Fruit fly (Drosophila melanogaster): ENCODE results near the gene Reps.

The Reps gene

dm6 chr2L:11106562-11106962 is at the start of gene Reps (continued):
- TF ChIP-seq Stat92E (GFP tag; optimal IDR thresholded peaks at IDR 0.05), result peak in 1 of 3 experiments; percentile 93
- peak; percentile 99 for TF ChIP-seq CG9932 (GFP tag; IDR thresholded peaks at IDR 0.05)
- TF ChIP-seq cas (GFP tag; IDR thresholded peaks at IDR 0.05), result peak; percentile 98
- TF ChIP-seq sima (GFP tag; optimal IDR thresholded peaks at IDR 0.05), result peak; percentile 91
- TF ChIP-seq insv (GFP tag; optimal IDR thresholded peaks at IDR 0.05), result peak; percentile 29 to 78
- TF ChIP-seq E2f1 (GFP tag; IDR thresholded peaks at IDR 0.05), result peak; percentile 99
- TF ChIP-seq CG18619 (GFP tag; optimal IDR thresholded peaks at IDR 0.05), result peak; percentile 97
- TF ChIP-seq dimm (GFP tag; IDR thresholded peaks at IDR 0.05), result peak; percentile 96
- TF ChIP-seq ci (GFP tag; IDR thresholded peaks at IDR 0.05), result peak; percentile 99
- peak; percentile 88 for TF ChIP-seq her (GFP tag; optimal IDR thresholded peaks at IDR 0.05)
- TF ChIP-seq otp (GFP tag; IDR thresholded peaks at IDR 0.05), result peak; percentile 98
- peak; percentile 99 for TF ChIP-seq Optix (GFP tag; IDR thresholded peaks at IDR 0.05)
- peak; percentile 99 for TF ChIP-seq croc (GFP tag; conservative IDR thresholded peaks at IDR 0.05)
- TF ChIP-seq row (GFP tag; IDR thresholded peaks at IDR 0.05), result peak; percentile 99
- no peak for TF ChIP-seq abd-A (tag; optimal IDR thresholded peaks at IDR 0.05)
- no peak for TF ChIP-seq zf30C (GFP tag; optimal IDR thresholded peaks at IDR 0.05)
- peak; percentile 99 for TF ChIP-seq Aef1 (GFP tag; IDR thresholded peaks at IDR 0.05)
- peak; percentile 94 for TF ChIP-seq CG17912 (GFP tag; optimal IDR thresholded peaks at IDR 0.05)
- no peak for TF ChIP-seq sd (tag; optimal IDR thresholded peaks at IDR 0.05)
- TF ChIP-seq NFAT (GFP tag; IDR thresholded peaks at IDR 0.05), result peak; percentile 98
- peak; percentile 89 for TF ChIP-seq Neu2 (GFP tag; optimal IDR thresholded peaks at IDR 0.05; ENCODE audit: borderline replicate concordance)
- TF ChIP-seq CG11695 (GFP tag; IDR thresholded peaks at IDR 0.05), result peak; percentile 99
- peak; percentile 68 for TF ChIP-seq MESR4 (GFP tag; optimal IDR thresholded peaks at IDR 0.05)
- TF ChIP-seq sim (GFP tag; IDR thresholded peaks at IDR 0.05), result peak; percentile 98
- TF ChIP-seq pb (GFP tag; optimal IDR thresholded peaks at IDR 0.05), result peak; percentile 90
- peak; percentile 100 for TF ChIP-seq Ets65A (GFP tag)
- TF ChIP-seq tio (GFP tag; optimal IDR thresholded peaks at IDR 0.05), result peak; percentile 99
- TF ChIP-seq TFAM (GFP tag; optimal IDR thresholded peaks at IDR 0.05), result peak; percentile 91
- TF ChIP-seq CG2202 (tag; optimal IDR thresholded peaks at IDR 0.05), result peak; percentile 97

- peak; percentile 68 for TF ChIP-seq CG14441 (GFP tag; IDR thresholded peaks at IDR 0.05)
- TF ChIP-seq D19B (GFP tag; optimal IDR thresholded peaks at IDR 0.05), result peak; percentile 2
- TF ChIP-seq NC2β (GFP tag; optimal IDR thresholded peaks at IDR 0.05), result no peak
- no peak for TF ChIP-seq da (GFP tag; optimal IDR thresholded peaks at IDR 0.05)
- TF ChIP-seq chif (GFP tag; optimal IDR thresholded peaks at IDR 0.05), result peak in 1 of 2 experiments; percentile 7
- TF ChIP-seq CG6689 (GFP tag; IDR thresholded peaks at IDR 0.05), result 0 out of 2 replicates have a peak, but pooled peaks have one; percentile 7
- TF ChIP-seq CG12155 (GFP tag; optimal IDR thresholded peaks at IDR 0.05), result peak; percentile 20
- no peak for TF ChIP-seq Sox102F (GFP tag; optimal IDR thresholded peaks at IDR 0.05)
- TF ChIP-seq Meics (GFP tag; optimal IDR thresholded peaks at IDR 0.05), result peak; percentile 34
- TF ChIP-seq Trl (optimal IDR thresholded peaks at IDR 0.05), result peak in 1 of 2 experiments; percentile 19
- TF ChIP-seq Trl (GFP tag; optimal IDR thresholded peaks at IDR 0.05), result no peak
- TF ChIP-seq wek (GFP tag; optimal IDR thresholded peaks at IDR 0.05), result no peak
- peak; percentile 59; the same call in 1 of the 2 replicates for TF ChIP-seq CG17328 (GFP tag; IDR thresholded peaks at IDR 0.05)
- peak; percentile 63 for TF ChIP-seq Med (GFP tag)
- no peak for TF ChIP-seq CG13296 (GFP tag; optimal IDR thresholded peaks at IDR 0.05)
- TF ChIP-seq MTF-1 (GFP tag; optimal IDR thresholded peaks at IDR 0.05; ENCODE audit: borderline replicate concordance), result no peak
- TF ChIP-seq br (optimal IDR thresholded peaks at IDR 0.05), result no peak
- no peak for TF ChIP-seq Asciz (GFP tag; optimal IDR thresholded peaks at IDR 0.05)
- no peak for TF ChIP-seq Sry-β (GFP tag; optimal IDR thresholded peaks at IDR 0.05)
- peak in 1 of 2 experiments; percentile 64 for TF ChIP-seq bsh (GFP tag; optimal IDR thresholded peaks at IDR 0.05)
- no peak for TF ChIP-seq NK7.1 (GFP tag; optimal IDR thresholded peaks at IDR 0.05)
- no peak for TF ChIP-seq odd (GFP tag; optimal IDR thresholded peaks at IDR 0.05)
- no peak for TF ChIP-seq danr (GFP tag; IDR thresholded peaks at IDR 0.05)
Measured at dm6 chr2L:11155166-11155958, 48.9 kb upstream of the Reps start, which contains the start of gene CG6287. Gene CG6287 (minus strand): TSS chr2L:11155721.

Data from whole organism, embryonic.